Fruit fly (Drosophila melanogaster): ENCODE measurements around the gene CkIalpha.

The CkIalpha gene

dm6 chrX:12672317-12673172, 19.1 kb downstream of the CkIalpha start (continued):
- TF ChIP-seq caup (GFP tag; optimal IDR thresholded peaks at IDR 0.05; ENCODE audit: severe bottlenecking) (peak; percentile 19), CG34376 (GFP tag; optimal IDR thresholded peaks at IDR 0.05) (no peak), cwo (GFP tag; optimal IDR thresholded peaks at IDR 0.05) (peak; percentile 27), CG18764 (GFP tag; optimal IDR thresholded peaks at IDR 0.05) (no peak), unc-4 (GFP tag; IDR thresholded peaks at IDR 0.05; ENCODE audit: partially characterized antibody) (no peak), Doc2 (GFP tag; IDR thresholded peaks at IDR 0.05) (no peak), ase (GFP tag; IDR thresholded peaks at IDR 0.05) (no peak), wek (GFP tag; optimal IDR thresholded peaks at IDR 0.05) (no peak), Ptx1 (GFP tag; IDR thresholded peaks at IDR 0.05) (0 out of 2 replicates have a peak, but pooled peaks have one; percentile 19), CG7556 (GFP tag; optimal IDR thresholded peaks at IDR 0.05) (no peak), nom (GFP tag; optimal IDR thresholded peaks at IDR 0.05) (peak; percentile 91), Meics (GFP tag; optimal IDR thresholded peaks at IDR 0.05) (peak; percentile 37), hbn (GFP tag; IDR thresholded peaks at IDR 0.05; ENCODE audit: partially characterized antibody) (no peak), CG15601 (tag; optimal IDR thresholded peaks at IDR 0.05) (no peak), CG10431 (GFP tag; optimal IDR thresholded peaks at IDR 0.05) (no peak), trh (GFP tag; optimal IDR thresholded peaks at IDR 0.05) (no peak), sc (optimal IDR thresholded peaks at IDR 0.05) (no peak), sc (GFP tag; optimal IDR thresholded peaks at IDR 0.05) (no peak), Hr3 (GFP tag; optimal IDR thresholded peaks at IDR 0.05) (no peak), CG30403 (GFP tag; optimal IDR thresholded peaks at IDR 0.05) (peak; percentile 21), Usf (GFP tag; optimal IDR thresholded peaks at IDR 0.05) (no peak), CG32772 (GFP tag; IDR thresholded peaks at IDR 0.05) (peak; percentile 48), gcm (GFP tag; optimal IDR thresholded peaks at IDR 0.05) (no peak), Max (GFP tag; optimal IDR thresholded peaks at IDR 0.05) (no peak), sna (GFP tag; IDR thresholded peaks at IDR 0.05; ENCODE audit: partially characterized antibody) (no peak), CG11456 (GFP tag; IDR thresholded peaks at IDR 0.05) (no peak), ems (GFP tag; optimal IDR thresholded peaks at IDR 0.05) (no peak), Hr78 (GFP tag; optimal IDR thresholded peaks at IDR 0.05) (no peak), CG3281 (GFP tag; optimal IDR thresholded peaks at IDR 0.05) (peak; percentile 25), CG5245 (GFP tag; optimal IDR thresholded peaks at IDR 0.05) (no peak), dpn (GFP tag; optimal IDR thresholded peaks at IDR 0.05) (peak in 1 of 2 experiments; percentile 8), CG17802 (tag; optimal IDR thresholded peaks at IDR 0.05) (no peak), gt (GFP tag; IDR thresholded peaks at IDR 0.05) (no peak), twi (tag; optimal IDR thresholded peaks at IDR 0.05) (no peak), chm (GFP tag; IDR thresholded peaks at IDR 0.05) (0 out of 2 replicates have a peak, but pooled peaks have one; percentile 11), BEAF-32 (GFP tag; optimal IDR thresholded peaks at IDR 0.05) (no peak), CG7839 (tag; optimal IDR thresholded peaks at IDR 0.05) (peak; percentile 28), CG2875 (GFP tag; optimal IDR thresholded peaks at IDR 0.05) (no peak), CG1647 (GFP tag; optimal IDR thresholded peaks at IDR 0.05) (no peak), luna (GFP tag; optimal IDR thresholded peaks at IDR 0.05) (no peak), tll (GFP tag; optimal IDR thresholded peaks at IDR 0.05) (no peak), ara (GFP tag; IDR thresholded peaks at IDR 0.05) (no peak), ato (GFP tag; IDR thresholded peaks at IDR 0.05; ENCODE audit: partially characterized antibody) (no peak), PHDP (tag; optimal IDR thresholded peaks at IDR 0.05) (no peak), Hr51 (GFP tag; optimal IDR thresholded peaks at IDR 0.05) (peak in 1 of 2 experiments; percentile 20), CG31224 (GFP tag; IDR thresholded peaks at IDR 0.05) (peak; percentile 44), grau (tag; optimal IDR thresholded peaks at IDR 0.05) (peak; percentile 16), lilli (GFP tag; optimal IDR thresholded peaks at IDR 0.05) (peak; percentile 47)

Data from whole organism, embryonic.